Worm (Caenorhabditis elegans) whole organism, L1 larva: ENCODE results near the gene F11A10.6.

Source experiments
- F16B12.6 ChIP-seq: fragments of 150-350 bp; optimal IDR thresholded peaks from 2 replicates; lab custom pipeline; 2014; ENCODE audit warnings: missing biosample characterization, missing genetic modification characterization
- aly-2 ChIP-seq: fragments of 150-350 bp; optimal IDR thresholded peaks from 2 replicates; lab custom pipeline; 2014; ENCODE audit warnings: missing biosample characterization, missing genetic modification characterization
- ama-1 ChIP-seq: fragments of 150-350 bp; optimal IDR thresholded peaks from 2 replicates; lab custom pipeline; 2014
- ceh-82 ChIP-seq, 3 experiments: fragments of 150-350 bp in 1 of 3; sonication (generic microtip) in 2 of 3; optimal IDR thresholded peaks; 2 replicates each; lab custom pipeline; 2014 to 2017; ENCODE audit warnings: missing biosample characterization in 3 of 3, missing genetic modification characterization in 3 of 3
- ceh-88 ChIP-seq: fragments of 200-800 bp; sonication (Bioruptor generic); IDR thresholded peaks from 2 replicates; pipeline ENCODE4 v1.3.6; 2022; ENCODE audit warnings: missing genetic modification characterization, missing compliant biosample characterization
- ceh-90 ChIP-seq: sonication (generic microtip); optimal IDR thresholded peaks from 2 replicates; lab custom pipeline; 2016; ENCODE audit warnings: missing genetic modification characterization, missing compliant biosample characterization
- dpl-1 ChIP-seq, 3 experiments: fragments of 150-350 bp in 2 of 3; sonication (generic microtip) in 1 of 3; optimal IDR thresholded peaks; 2 replicates each; lab custom pipeline; 2014 to 2017; ENCODE audit warnings: missing biosample characterization in 3 of 3, missing genetic modification characterization in 3 of 3, missing genetic modification reagents in 3 of 3
- dsc-1 ChIP-seq: sonication (generic microtip); optimal IDR thresholded peaks from 2 replicates; lab custom pipeline; 2016; ENCODE audit warnings: mild to moderate bottlenecking, missing genetic modification characterization, missing compliant biosample characterization
- efl-1 ChIP-seq, 4 experiments: fragments of 150-350 bp; optimal IDR thresholded peaks in 3 of 4; peaks in 1 of 4; 1 replicate in 1 of 4; 2 replicates in 3 of 4; lab custom pipeline; 2014; ENCODE audit warnings: missing biosample characterization in 2 of 4, missing genetic modification characterization in 2 of 4, missing genetic modification reagents in 2 of 4
- efl-3 ChIP-seq: fragments of 200-800 bp; sonication (Bioruptor generic); optimal IDR thresholded peaks from 2 replicates; lab custom pipeline; 2018; ENCODE audit warnings: mild to moderate bottlenecking, missing genetic modification characterization, missing compliant biosample characterization
- egl-13 ChIP-seq: sonication (generic microtip); optimal IDR thresholded peaks from 2 replicates; lab custom pipeline; 2016; ENCODE audit warnings: missing genotype, missing genetic modification reagents, missing genetic modification characterization, missing compliant biosample characterization
- egl-27 ChIP-seq, 2 experiments: fragments of 150-350 bp in 1 of 2; sonication (generic microtip); optimal IDR thresholded peaks; 3 replicates each; lab custom pipeline; 2017 to 2018; ENCODE audit warnings: missing biosample characterization in 2 of 2, missing genetic modification characterization in 2 of 2, missing genetic modification reagents in 2 of 2
- elt-2 ChIP-seq: sonication (generic microtip); optimal IDR thresholded peaks from 2 replicates; lab custom pipeline; 2016; ENCODE audit warnings: missing genetic modification characterization, mild to moderate bottlenecking, inconsistent platforms, missing compliant biosample characterization, missing genetic modification reagents
- elt-3 ChIP-seq, 6 experiments: fragments of 150-350 bp in 1 of 6; sonication (generic microtip); optimal IDR thresholded peaks; 2 replicates each; lab custom pipeline; 2017 to 2018; ENCODE audit warnings: missing biosample characterization in 6 of 6, missing genetic modification characterization in 6 of 6, inconsistent platforms in 1 of 6
- ets-5 ChIP-seq: fragments of 200-800 bp; sonication (Bioruptor generic); IDR thresholded peaks from 2 replicates; pipeline ENCODE4 v1.3.6; 2022; ENCODE audit warnings: missing genetic modification characterization, missing compliant biosample characterization
- fkh-4 ChIP-seq: sonication (generic microtip); optimal IDR thresholded peaks from 2 replicates; lab custom pipeline; 2016; ENCODE audit warnings: missing compliant biosample characterization, missing genetic modification characterization, borderline replicate concordance
- fos-1 ChIP-seq: fragments of 150-350 bp; optimal IDR thresholded peaks from 2 replicates; lab custom pipeline; 2014; ENCODE audit warnings: missing biosample characterization, missing genetic modification characterization
- irx-1 ChIP-seq: sonication (generic microtip); optimal IDR thresholded peaks from 2 replicates; lab custom pipeline; 2016; ENCODE audit warnings: missing genetic modification characterization, missing compliant biosample characterization
- isw-1 ChIP-seq: fragments of 200-800 bp; sonication (Bioruptor generic); IDR thresholded peaks from 2 replicates; pipeline ENCODE4 v1.3.6; 2022; ENCODE audit warnings: missing genetic modification characterization, missing compliant biosample characterization
- jun-1 ChIP-seq: fragments of 150-350 bp; optimal IDR thresholded peaks from 2 replicates; lab custom pipeline; 2014; ENCODE audit warnings: missing biosample characterization, missing genetic modification reagents, missing genetic modification characterization
- lin-35 ChIP-seq, 2 experiments: fragments of 150-350 bp; optimal IDR thresholded peaks; 2 replicates each; lab custom pipeline; 2014; ENCODE audit warnings: missing biosample characterization in 2 of 2, missing genetic modification characterization in 2 of 2, missing genetic modification reagents in 2 of 2
- lir-3 ChIP-seq: sonication (generic microtip); optimal IDR thresholded peaks from 2 replicates; lab custom pipeline; 2016; ENCODE audit warnings: mild to moderate bottlenecking, missing genetic modification characterization, moderate library complexity, missing compliant biosample characterization; ENCODE audit not compliant: poor library complexity
- lsy-2 ChIP-seq, 2 experiments: fragments of 150-350 bp; optimal IDR thresholded peaks; 2 replicates each; lab custom pipeline; 2014; ENCODE audit warnings: missing biosample characterization in 2 of 2, missing genetic modification characterization in 2 of 2
- mab-9 ChIP-seq: fragments of 200-800 bp; sonication (Bioruptor generic); IDR thresholded peaks from 2 replicates; pipeline ENCODE4 v1.3.6; 2022; ENCODE audit warnings: missing genetic modification reagents, missing genetic modification characterization, missing compliant biosample characterization
- mef-2 ChIP-seq: fragments of 150-350 bp; optimal IDR thresholded peaks from 2 replicates; lab custom pipeline; 2014; ENCODE audit warnings: missing biosample characterization, missing genetic modification characterization
- mep-1 ChIP-seq: fragments of 150-350 bp; optimal IDR thresholded peaks from 2 replicates; lab custom pipeline; 2014; ENCODE audit warnings: missing biosample characterization, missing genetic modification characterization
- nhr-12 ChIP-seq: sonication (generic microtip); optimal IDR thresholded peaks from 2 replicates; lab custom pipeline; 2017; ENCODE audit warnings: missing biosample characterization, missing genetic modification characterization
- nhr-20 ChIP-seq: sonication (generic microtip); optimal IDR thresholded peaks from 2 replicates; lab custom pipeline; 2016; ENCODE audit warnings: mild to moderate bottlenecking, missing genetic modification characterization, missing compliant biosample characterization
- nhr-47 ChIP-seq: sonication (generic microtip); optimal IDR thresholded peaks from 2 replicates; lab custom pipeline; 2016; ENCODE audit warnings: mild to moderate bottlenecking, missing genetic modification characterization, moderate library complexity, missing compliant biosample characterization
- nhr-71 ChIP-seq: sonication (generic microtip); optimal IDR thresholded peaks from 2 replicates; lab custom pipeline; 2016; ENCODE audit warnings: mild to moderate bottlenecking, missing genetic modification characterization, moderate library complexity, missing compliant biosample characterization
- nhr-76 ChIP-seq: sonication (generic microtip); optimal IDR thresholded peaks from 2 replicates; lab custom pipeline; 2017; ENCODE audit warnings: missing biosample characterization, missing genetic modification characterization
- nhr-77 ChIP-seq: fragments of 150-350 bp; optimal IDR thresholded peaks from 2 replicates; lab custom pipeline; 2014; ENCODE audit warnings: missing biosample characterization, missing genetic modification characterization
- nhr-85 ChIP-seq: sonication (generic microtip); peaks from one replicate; lab custom pipeline; 2016; ENCODE audit warnings: missing genetic modification characterization, inconsistent platforms, missing compliant biosample characterization
- nhr-90 ChIP-seq: sonication (generic microtip); optimal IDR thresholded peaks from 2 replicates; lab custom pipeline; 2016; ENCODE audit warnings: mild to moderate bottlenecking, missing genetic modification characterization, missing compliant biosample characterization; ENCODE audit not compliant: poor library complexity
- snpc-4 ChIP-seq: fragments of 150-350 bp; optimal IDR thresholded peaks from 2 replicates; lab custom pipeline; 2014; ENCODE audit warnings: missing biosample characterization, missing genetic modification characterization
- snu-23 ChIP-seq: sonication (generic microtip); optimal IDR thresholded peaks from 2 replicates; lab custom pipeline; 2016; ENCODE audit warnings: missing genetic modification characterization, missing compliant biosample characterization
- sptf-1 ChIP-seq: fragments of 150-350 bp; optimal IDR thresholded peaks from 2 replicates; lab custom pipeline; 2014; ENCODE audit warnings: missing biosample characterization, missing genetic modification characterization
- swsn-7 ChIP-seq: sonication (generic microtip); optimal IDR thresholded peaks from 2 replicates; lab custom pipeline; 2016; ENCODE audit warnings: missing genetic modification characterization, missing compliant biosample characterization
- tbx-2 ChIP-seq: sonication (generic microtip); optimal IDR thresholded peaks from 2 replicates; lab custom pipeline; 2016; ENCODE audit warnings: missing genetic modification characterization, missing compliant biosample characterization
- unc-62 ChIP-seq: fragments of 150-350 bp; optimal IDR thresholded peaks from 2 replicates; lab custom pipeline; 2014; ENCODE audit warnings: missing biosample characterization, missing genetic modification reagents, missing genetic modification characterization
- xbp-1 ChIP-seq: sonication (generic microtip); optimal IDR thresholded peaks from 2 replicates; lab custom pipeline; 2016; ENCODE audit warnings: missing genetic modification characterization, missing compliant biosample characterization
- zip-4 ChIP-seq: fragments of 200-800 bp; sonication (Bioruptor generic); optimal IDR thresholded peaks from 2 replicates; lab custom pipeline; 2018; ENCODE audit warnings: mild to moderate bottlenecking, missing genetic modification characterization, moderate library complexity, missing compliant biosample characterization
- ztf-4 ChIP-seq: fragments of 150-350 bp; optimal IDR thresholded peaks from 2 replicates; lab custom pipeline; 2014; ENCODE audit warnings: missing biosample characterization, missing genetic modification characterization

The F11A10.6 gene

ce11 chrIV:12096479-12096878 is 7.0 kb upstream of the F11A10.6 start, which contains the start of gene mon-2:
TSS of gene mon-2 (plus strand) at chrIV:12096779.
- no peak for TF ChIP-seq ceh-88 (GFP tag; lab: Robert Waterston, UW)
- no peak for TF ChIP-seq ztf-4 (tag; lab: Kevin White, UChicago)
- TF ChIP-seq snu-23 = no peak
- no peak for TF ChIP-seq swsn-7 (tag; lab: Kevin White, UChicago)
- no peak for TF ChIP-seq ets-5 (GFP tag; lab: Robert Waterston, UW)
- no peak for TF ChIP-seq egl-13 (tag; lab: Kevin White, UChicago)
- no peak for TF ChIP-seq fos-1

ce11 chrIV:12093819-12094218 is 4.4 kb upstream of the F11A10.6 start, which contains the start of gene F11A10.5:
TSS of gene F11A10.5 (plus strand) at chrIV:12094119.
- peak in 1 of 2 experiments; percentile 2 for TF ChIP-seq efl-1 (optimal IDR thresholded peaks at IDR 0.05; lab: Kevin White, UChicago)
- TF ChIP-seq efl-1 (GFP tag; optimal IDR thresholded peaks at IDR 0.05 in 1 of 2; lab: Kevin White, UChicago) = no peak
- TF ChIP-seq dpl-1 (GFP tag; optimal IDR thresholded peaks at IDR 0.05; lab: Kevin White, UChicago) = peak in 1 of 3 experiments; percentile 14
- TF ChIP-seq nhr-85 (tag; lab: Kevin White, UChicago) = no peak
- TF ChIP-seq nhr-47 (tag; lab: Kevin White, UChicago) = no peak

DNA sequence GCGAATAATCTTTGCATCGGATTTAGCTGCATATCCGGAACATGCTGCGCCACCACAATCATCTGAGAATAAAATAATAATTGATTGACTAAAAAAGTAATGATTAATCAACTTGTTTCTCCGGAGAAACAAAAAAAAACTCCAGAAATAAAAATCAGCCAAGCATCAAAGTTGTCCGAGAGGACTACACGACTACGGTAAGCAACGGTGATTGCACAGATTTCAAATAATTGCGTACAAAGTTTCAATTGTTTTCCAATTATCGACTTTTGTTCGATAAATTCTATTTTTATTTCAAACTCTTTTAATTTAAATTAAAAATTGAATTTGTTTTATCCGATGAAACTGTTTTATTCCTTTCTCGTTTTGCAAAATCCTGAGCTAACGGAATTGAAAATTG is 3.9 kb upstream of the F11A10.6 start, which contains the start of gene cpsf-4:
Gene cpsf-4, minus strand, starts transcription at position 62 of the 400 bp plus-strand sequence.
- TF ChIP-seq sptf-1 (tag; lab: Kevin White, UChicago) (no peak), irx-1 (tag; lab: Kevin White, UChicago) (no peak), efl-1 (optimal IDR thresholded peaks at IDR 0.05; lab: Kevin White, UChicago) (peak in 1 of 2 experiments; percentile 6), efl-1 (GFP tag; optimal IDR thresholded peaks at IDR 0.05 in 1 of 2; lab: Kevin White, UChicago) (no peak), lsy-2 (tag; optimal IDR thresholded peaks at IDR 0.05; lab: Kevin White, UChicago) (peak; percentile 21 to 77), ceh-82 (tag; optimal IDR thresholded peaks at IDR 0.05; lab: Kevin White, UChicago) (no peak)

- TF ChIP-seq nhr-20 (tag; lab: Kevin White, UChicago) = no peak
- no peak for TF ChIP-seq fkh-4 (tag; lab: Kevin White, UChicago)
- no peak for TF ChIP-seq nhr-47 (tag; lab: Kevin White, UChicago)
- no peak for TF ChIP-seq lin-35 (GFP tag; optimal IDR thresholded peaks at IDR 0.05; lab: Kevin White, UChicago)
- no peak for TF ChIP-seq tbx-2 (tag; lab: Kevin White, UChicago)
- no peak for TF ChIP-seq unc-62 (GFP tag; lab: Kevin White, UChicago)
- TF ChIP-seq mef-2 (tag; lab: Kevin White, UChicago) = no peak
- TF ChIP-seq mep-1 (tag; lab: Kevin White, UChicago) = no peak
- no peak for TF ChIP-seq mab-9 (GFP tag; lab: Robert Waterston, UW)
- no peak for TF ChIP-seq egl-27 (tag; optimal IDR thresholded peaks at IDR 0.05; lab: Kevin White, UChicago)
- TF ChIP-seq dsc-1 = no peak
- TF ChIP-seq ceh-88 (GFP tag; lab: Robert Waterston, UW) = no peak
- no peak for TF ChIP-seq ztf-4 (tag; lab: Kevin White, UChicago)
- no peak for TF ChIP-seq isw-1 (GFP tag; lab: Robert Waterston, UW)
- TF ChIP-seq swsn-7 (tag; lab: Kevin White, UChicago) = no peak
- TF ChIP-seq, all 84 proteins: peak for 0
These were observed 2.7 kb upstream of the F11A10.6 start, which contains the start of gene mig-32 for ce11 chrIV:12092113-12092512. TSS of gene mig-32 (minus strand) at chrIV:12092213.

DNA sequence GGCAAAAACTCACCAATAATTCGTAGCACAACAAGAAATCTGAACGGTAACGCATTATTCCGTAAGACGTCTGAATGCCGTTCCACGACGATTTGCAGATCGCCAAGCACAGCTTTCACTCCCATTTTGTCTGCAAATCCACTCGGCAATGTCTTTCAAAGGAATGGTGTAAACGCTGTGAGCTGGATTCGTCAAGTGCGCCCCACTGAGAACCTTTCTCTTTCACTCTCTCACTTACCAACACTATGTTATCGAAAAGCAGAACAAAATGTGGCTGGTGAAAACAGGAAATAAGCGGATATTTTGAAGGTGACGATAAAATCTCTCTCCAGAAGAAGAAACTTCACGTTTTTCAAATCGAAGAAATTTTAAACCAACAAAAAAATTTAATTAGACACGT is 553 bp downstream of the F11A10.6 start:
- TF ChIP-seq ama-1 (lab: Kevin White, UChicago) (no peak), ceh-90 (tag; lab: Kevin White, UChicago) (no peak), nhr-12 (no peak), sptf-1 (tag; lab: Kevin White, UChicago) (no peak), jun-1 (tag; lab: Kevin White, UChicago) (no peak), F16B12.6 (no peak), elt-3 (tag; optimal IDR thresholded peaks at IDR 0.05; lab: Kevin White, UChicago) (no peak), elt-2 (tag; lab: Kevin White, UChicago) (no peak), aly-2 (tag; lab: Kevin White, UChicago) (peak; percentile 43), nhr-77 (tag; lab: Kevin White, UChicago) (no peak), nhr-90 (tag; lab: Kevin White, UChicago) (no peak), ztf-4 (tag; lab: Kevin White, UChicago) (no peak), lir-3 (no peak), nhr-76 (no peak), nhr-47 (tag; lab: Kevin White, UChicago) (peak; percentile 21), snpc-4 (tag; lab: Kevin White, UChicago) (no peak), xbp-1 (tag; lab: Kevin White, UChicago) (no peak), ceh-82 (tag; optimal IDR thresholded peaks at IDR 0.05; lab: Kevin White, UChicago) (peak in 1 of 3 experiments; percentile 36), zip-4 (GFP tag; lab: Kevin White, UChicago) (no peak), nhr-71 (peak; percentile 43), mef-2 (tag; lab: Kevin White, UChicago) (no peak), efl-3 (GFP tag; lab: Kevin White, UChicago) (no peak)
